Worm (Caenorhabditis elegans) whole organism, L4 larva: Measurements from ENCODE around the gene grd-4.

Experiments used
- R02D3.7 ChIP-seq: fragments of 150-350 bp; sonication (generic microtip); optimal IDR thresholded peaks from 3 replicates; lab custom pipeline; 2014; ENCODE audit warnings: missing biosample characterization, missing genetic modification characterization
- T26A8.4 ChIP-seq: fragments of 200-800 bp; sonication (Bioruptor generic); IDR thresholded peaks from 2 replicates; pipeline ENCODE4 v1.3.6; 2022; ENCODE audit warnings: missing genetic modification characterization, missing compliant biosample characterization
- Y75B8A.6 ChIP-seq: fragments of 200-800 bp; sonication (Bioruptor generic); IDR thresholded peaks from 2 replicates; pipeline ENCODE4 v1.3.6; 2022; ENCODE audit warnings: missing genetic modification reagents, missing genetic modification characterization, missing compliant biosample characterization
- ZK337.2 ChIP-seq: fragments of 200-800 bp; sonication (Bioruptor generic); IDR thresholded peaks from 2 replicates; pipeline ENCODE4 v1.3.6; 2022; ENCODE audit warnings: missing genetic modification reagents, missing genetic modification characterization, missing compliant biosample characterization
- ZK546.5 ChIP-seq, 2 experiments: sonication (generic microtip); optimal IDR thresholded peaks; 2 replicates each; lab custom pipeline; 2017; ENCODE audit warnings: missing biosample characterization in 2 of 2, missing genetic modification characterization in 2 of 2
- aha-1 ChIP-seq: fragments of 150-350 bp; peaks from one replicate; lab custom pipeline; 2014; ENCODE audit warnings: missing biosample characterization, missing genetic modification characterization
- ama-1 ChIP-seq: fragments of 150-350 bp; optimal IDR thresholded peaks from 2 replicates; lab custom pipeline; 2014; ENCODE audit warnings: inconsistent platforms, mixed read lengths
- arid-1 ChIP-seq: fragments of 200-800 bp; sonication (Bioruptor generic); conservative IDR thresholded peaks from 2 replicates; pipeline ENCODE4 v1.3.6; 2022; ENCODE audit warnings: missing genetic modification reagents, missing genetic modification characterization, missing compliant biosample characterization
- attf-4 ChIP-seq: sonication (generic microtip); optimal IDR thresholded peaks from 3 replicates; lab custom pipeline; 2017; ENCODE audit warnings: missing biosample characterization, missing genetic modification characterization
- ceh-44 ChIP-seq: fragments of 200-800 bp; sonication (Bioruptor generic); IDR thresholded peaks from 2 replicates; pipeline ENCODE4 v1.3.6; 2022; ENCODE audit warnings: missing genetic modification reagents, missing genetic modification characterization, missing compliant biosample characterization
- ceh-62 ChIP-seq: sonication (generic microtip); optimal IDR thresholded peaks from 2 replicates; lab custom pipeline; 2017; ENCODE audit warnings: missing biosample characterization, missing genetic modification characterization
- cey-2 ChIP-seq: sonication (generic microtip); optimal IDR thresholded peaks from 3 replicates; lab custom pipeline; 2017; ENCODE audit warnings: missing genetic modification characterization, mild to moderate bottlenecking, missing compliant biosample characterization, antibody characterized with exemption, borderline replicate concordance; ENCODE audit not compliant: insufficient read depth
- dmd-9 ChIP-seq: fragments of 200-800 bp; sonication (Bioruptor generic); IDR thresholded peaks from 2 replicates; pipeline ENCODE4 v1.3.6; 2022; ENCODE audit warnings: missing genetic modification reagents, missing genetic modification characterization, missing compliant biosample characterization
- fkh-10 ChIP-seq: fragments of 150-350 bp; optimal IDR thresholded peaks from 2 replicates; lab custom pipeline; 2014; ENCODE audit warnings: missing biosample characterization, missing genetic modification reagents, missing genetic modification characterization
- fos-1 ChIP-seq: fragments of 150-350 bp; optimal IDR thresholded peaks from 2 replicates; lab custom pipeline; 2014; ENCODE audit warnings: missing biosample characterization, missing genetic modification characterization
- gei-8 ChIP-seq: fragments of 200-800 bp; sonication (Bioruptor generic); optimal IDR thresholded peaks from 2 replicates; lab custom pipeline; 2018; ENCODE audit warnings: mild to moderate bottlenecking, missing genetic modification characterization, missing compliant biosample characterization
- hlh-11 ChIP-seq: fragments of 200-800 bp; sonication (Bioruptor generic); optimal IDR thresholded peaks from 2 replicates; lab custom pipeline; 2018; ENCODE audit warnings: mild to moderate bottlenecking, missing genetic modification characterization, missing compliant biosample characterization
- hlh-30 ChIP-seq: sonication (generic microtip); optimal IDR thresholded peaks from 2 replicates; lab custom pipeline; 2017; ENCODE audit warnings: antibody characterized with exemption, mild to moderate bottlenecking, missing genetic modification characterization, missing compliant biosample characterization; ENCODE audit not compliant: insufficient read depth
- lin-1 ChIP-seq: fragments of 200-800 bp; sonication (Bioruptor generic); IDR thresholded peaks from 2 replicates; pipeline ENCODE4 v1.3.6; 2022; ENCODE audit warnings: missing genetic modification reagents, missing genetic modification characterization, missing compliant biosample characterization
- lin-13 ChIP-seq: fragments of 150-350 bp; optimal IDR thresholded peaks from 2 replicates; lab custom pipeline; 2014; ENCODE audit warnings: missing biosample characterization, missing genetic modification reagents, missing genetic modification characterization
- lin-15B ChIP-seq: fragments of 150-350 bp; sonication (generic microtip); optimal IDR thresholded peaks from 3 replicates; lab custom pipeline; 2014; ENCODE audit warnings: missing biosample characterization, missing genetic modification characterization
- lin-39 ChIP-seq: fragments of 150-350 bp; optimal IDR thresholded peaks from 2 replicates; lab custom pipeline; 2014; ENCODE audit warnings: missing biosample characterization, missing genetic modification reagents, missing genetic modification characterization
- lir-3 ChIP-seq: sonication (generic microtip); optimal IDR thresholded peaks from 2 replicates; lab custom pipeline; 2016; ENCODE audit warnings: mild to moderate bottlenecking, missing genetic modification characterization, missing compliant biosample characterization
- lsy-2 ChIP-seq, 2 experiments: fragments of 150-350 bp in 1 of 2; sonication (generic microtip) in 1 of 2; optimal IDR thresholded peaks; 2 replicates each; lab custom pipeline; 2014 to 2017; ENCODE audit warnings: missing biosample characterization in 2 of 2, missing genetic modification characterization in 2 of 2
- madf-5 ChIP-seq, 2 experiments: fragments of 200-800 bp; sonication (Bioruptor generic); IDR thresholded peaks; 2 replicates each; pipeline ENCODE4 v1.3.6; 2022; ENCODE audit warnings: missing compliant biosample characterization in 2 of 2, missing genetic modification characterization in 2 of 2
- mdl-1 ChIP-seq, 2 experiments: fragments of 150-350 bp in 1 of 2; sonication (generic microtip) in 1 of 2; optimal IDR thresholded peaks; 2 replicates each; lab custom pipeline; 2014 to 2017; ENCODE audit warnings: missing biosample characterization in 2 of 2, missing genetic modification characterization in 2 of 2
- mep-1 ChIP-seq: fragments of 150-350 bp; sonication (generic microtip); optimal IDR thresholded peaks from 3 replicates; lab custom pipeline; 2014; ENCODE audit warnings: missing biosample characterization, missing genetic modification characterization
- mes-2 ChIP-seq: sonication (generic microtip); optimal IDR thresholded peaks from 2 replicates; lab custom pipeline; 2016; ENCODE audit warnings: missing genotype, mild to moderate bottlenecking, missing genetic modification characterization, missing compliant biosample characterization; ENCODE audit not compliant: poor library complexity, severe bottlenecking
- mxl-3 ChIP-seq: fragments of 200-800 bp; sonication (Bioruptor generic); optimal IDR thresholded peaks from 2 replicates; lab custom pipeline; 2018; ENCODE audit warnings: mild to moderate bottlenecking, missing genetic modification characterization, missing compliant biosample characterization
- nhr-10 ChIP-seq: fragments of 150-350 bp; optimal IDR thresholded peaks from 2 replicates; lab custom pipeline; 2014; ENCODE audit warnings: missing biosample characterization, missing genetic modification characterization
- nhr-102 ChIP-seq: sonication (generic microtip); optimal IDR thresholded peaks from 2 replicates; lab custom pipeline; 2016; ENCODE audit warnings: mild to moderate bottlenecking, missing genetic modification characterization, moderate library complexity, missing compliant biosample characterization
- nhr-11 ChIP-seq: fragments of 150-350 bp; optimal IDR thresholded peaks from 2 replicates; lab custom pipeline; 2014; ENCODE audit warnings: missing biosample characterization, missing genetic modification characterization
- nhr-111 ChIP-seq: fragments of 200-800 bp; sonication (Bioruptor generic); optimal IDR thresholded peaks from 2 replicates; lab custom pipeline; 2018; ENCODE audit warnings: mild to moderate bottlenecking, missing genetic modification characterization, missing compliant biosample characterization
- nhr-237 ChIP-seq: sonication (generic microtip); optimal IDR thresholded peaks from 2 replicates; lab custom pipeline; 2017; ENCODE audit warnings: missing biosample characterization, missing genetic modification characterization
- nhr-25 ChIP-seq: sonication (generic microtip); optimal IDR thresholded peaks from 2 replicates; lab custom pipeline; 2017; ENCODE audit warnings: missing genetic modification characterization, mild to moderate bottlenecking, missing compliant biosample characterization, antibody characterized with exemption, moderate library complexity, borderline replicate concordance; ENCODE audit not compliant: insufficient read depth
- nhr-28 ChIP-seq: fragments of 150-350 bp; optimal IDR thresholded peaks from 2 replicates; lab custom pipeline; 2014; ENCODE audit warnings: missing biosample characterization, missing genetic modification characterization
- nhr-48 ChIP-seq: sonication (generic microtip); optimal IDR thresholded peaks from 2 replicates; lab custom pipeline; 2016; ENCODE audit warnings: mild to moderate bottlenecking, missing genetic modification characterization, missing compliant biosample characterization
- nhr-6 ChIP-seq: fragments of 150-350 bp; optimal IDR thresholded peaks from 2 replicates; lab custom pipeline; 2014; ENCODE audit warnings: missing biosample characterization, missing genetic modification characterization
- nhr-77 ChIP-seq: fragments of 150-350 bp; optimal IDR thresholded peaks from 2 replicates; lab custom pipeline; 2014; ENCODE audit warnings: missing biosample characterization, missing genetic modification characterization
- php-3 ChIP-seq: fragments of 200-800 bp; sonication (Bioruptor generic); IDR thresholded peaks from 2 replicates; pipeline ENCODE4 v1.3.6; 2022; ENCODE audit warnings: missing genetic modification reagents, missing genetic modification characterization, missing compliant biosample characterization
- pqm-1 ChIP-seq: sonication (generic microtip); optimal IDR thresholded peaks from 2 replicates; lab custom pipeline; 2017; ENCODE audit warnings: missing biosample characterization, missing genetic modification characterization
- saeg-2 ChIP-seq: fragments of 200-800 bp; sonication (Bioruptor generic); IDR thresholded peaks from 2 replicates; pipeline ENCODE4 v1.3.6; 2022; ENCODE audit warnings: missing genetic modification reagents, missing genetic modification characterization, missing compliant biosample characterization
- set-16 ChIP-seq: fragments of 200-800 bp; sonication (Bioruptor generic); IDR thresholded peaks from 2 replicates; pipeline ENCODE4 v1.3.6; 2022; ENCODE audit warnings: missing genetic modification reagents, missing genetic modification characterization, missing compliant biosample characterization
- snpc-1.2 ChIP-seq: fragments of 200-800 bp; sonication (Bioruptor generic); IDR thresholded peaks from 2 replicates; pipeline ENCODE4 v1.3.6; 2022; ENCODE audit warnings: missing genetic modification reagents, missing genetic modification characterization, missing compliant biosample characterization
- spr-1 ChIP-seq: sonication (generic microtip); optimal IDR thresholded peaks from 2 replicates; lab custom pipeline; 2016; ENCODE audit warnings: mild to moderate bottlenecking, missing genetic modification characterization, missing compliant biosample characterization
- tag-97 ChIP-seq: fragments of 200-800 bp; sonication (Bioruptor generic); IDR thresholded peaks from 2 replicates; pipeline ENCODE4 v1.3.6; 2022; ENCODE audit warnings: missing genetic modification characterization, missing compliant biosample characterization
- tra-1 ChIP-seq: fragments of 200-800 bp; sonication (Bioruptor generic); IDR thresholded peaks from 2 replicates; pipeline ENCODE4 v1.3.6; 2022; ENCODE audit warnings: missing genetic modification reagents, missing genetic modification characterization, missing compliant biosample characterization
- unc-39 ChIP-seq: sonication (generic microtip); optimal IDR thresholded peaks from 2 replicates; lab custom pipeline; 2017; ENCODE audit warnings: missing biosample characterization, missing genetic modification characterization
- vab-7 ChIP-seq: fragments of 200-800 bp; sonication (Bioruptor generic); IDR thresholded peaks from 2 replicates; pipeline ENCODE4 v1.3.6; 2022; ENCODE audit warnings: missing genetic modification reagents, missing genetic modification characterization, missing compliant biosample characterization
- zfp-2 ChIP-seq: sonication (generic microtip); optimal IDR thresholded peaks from 2 replicates; lab custom pipeline; 2016; ENCODE audit warnings: mild to moderate bottlenecking, missing genetic modification characterization, missing compliant biosample characterization
- zfp-3 ChIP-seq: fragments of 200-800 bp; sonication (Bioruptor generic); conservative IDR thresholded peaks from 2 replicates; pipeline ENCODE4 v1.3.6; 2022; ENCODE audit warnings: missing genetic modification reagents, missing genetic modification characterization, missing compliant biosample characterization
- ztf-11 ChIP-seq: fragments of 150-350 bp; optimal IDR thresholded peaks from 2 replicates; lab custom pipeline; 2014; ENCODE audit warnings: missing biosample characterization, missing genetic modification characterization

The grd-4 gene

ce11 chrX:8476308-8476707 is 24.7 kb upstream of the grd-4 start:
- TF ChIP-seq madf-5 (GFP tag; IDR thresholded peaks at IDR 0.05; lab: Robert Waterston, UW) (no peak), ceh-62 (tag; lab: Kevin White, UChicago) (no peak), nhr-10 (tag; lab: Kevin White, UChicago) (no peak), nhr-11 (no peak), R02D3.7 (no peak), ceh-44 (GFP tag; lab: Robert Waterston, UW) (no peak), tag-97 (no peak), saeg-2 (no peak), nhr-48 (tag; lab: Kevin White, UChicago) (no peak), tra-1 (GFP tag; lab: Robert Waterston, UW) (0 out of 2 replicates have a peak, but pooled peaks have one; percentile 27), vab-7 (GFP tag; lab: Robert Waterston, UW) (no peak), lin-15B (tag; lab: Kevin White, UChicago) (no peak), mes-2 (tag; lab: Kevin White, UChicago) (peak; percentile 11), nhr-237 (tag; lab: Kevin White, UChicago) (no peak), snpc-1.2 (GFP tag; lab: Robert Waterston, UW) (no peak), nhr-6 (no peak), attf-4 (tag; lab: Kevin White, UChicago) (no peak), lin-1 (GFP tag; lab: Robert Waterston, UW) (no peak), hlh-11 (no peak), php-3 (GFP tag; lab: Robert Waterston, UW) (no peak), Y75B8A.6 (GFP tag; lab: Robert Waterston, UW) (no peak), gei-8 (GFP tag; lab: Kevin White, UChicago) (peak; percentile 31), aha-1 (tag; lab: Kevin White, UChicago) (peak; percentile 77), set-16 (no peak), mep-1 (tag; lab: Kevin White, UChicago) (peak; percentile 12), nhr-28 (tag; lab: Kevin White, UChicago) (no peak), ama-1 (lab: Kevin White, UChicago) (no peak), spr-1 (tag; lab: Kevin White, UChicago) (no peak), lir-3 (tag; lab: Kevin White, UChicago) (no peak), fkh-10 (GFP tag; lab: Kevin White, UChicago) (peak; percentile 61), lin-13 (no peak), ZK546.5 (tag; optimal IDR thresholded peaks at IDR 0.05; lab: Kevin White, UChicago) (no peak), fos-1 (tag; lab: Kevin White, UChicago) (no peak), ztf-11 (tag; lab: Kevin White, UChicago) (no peak), lin-39 (tag; lab: Kevin White, UChicago) (no peak), dmd-9 (GFP tag; lab: Robert Waterston, UW) (no peak), ZK337.2 (GFP tag; lab: Robert Waterston, UW) (no peak), nhr-77 (tag; lab: Kevin White, UChicago) (no peak), pqm-1 (tag; lab: Kevin White, UChicago) (no peak), unc-39 (tag; lab: Kevin White, UChicago) (no peak), T26A8.4 (GFP tag; lab: Robert Waterston, UW) (no peak), nhr-102 (tag; lab: Kevin White, UChicago) (no peak), mxl-3 (GFP tag; lab: Kevin White, UChicago) (no peak), zfp-2 (tag; lab: Kevin White, UChicago) (no peak), mdl-1 (tag; optimal IDR thresholded peaks at IDR 0.05; lab: Kevin White, UChicago) (peak in 1 of 2 experiments; percentile 46), zfp-3 (GFP tag; lab: Robert Waterston, UW) (no peak), arid-1 (GFP tag; lab: Robert Waterston, UW) (no peak), nhr-25 (no peak), nhr-111 (GFP tag; lab: Kevin White, UChicago) (no peak), lsy-2 (tag; optimal IDR thresholded peaks at IDR 0.05; lab: Kevin White, UChicago) (peak in 1 of 2 experiments; percentile 10), cey-2 (tag; lab: Kevin White, UChicago) (no peak), hlh-30 (tag; lab: Kevin White, UChicago) (peak; percentile 7)
